Fruit fly (Drosophila melanogaster) whole organism: ENCODE results near the gene CG14442.

Experiments
- pan ChIP-seq: fragments of >200 bp; optimal IDR thresholded peaks from 2 replicates; lab custom pipeline; 2017
- psq ChIP-seq: fragments of >200 bp; optimal IDR thresholded peaks from 2 replicates; lab custom pipeline; 2017
- usp ChIP-seq: fragments of >200 bp; optimal IDR thresholded peaks from 2 replicates; lab custom pipeline; 2017; ENCODE audit warnings: missing biosample characterization, missing genetic modification characterization, mixed read lengths

DNA sequence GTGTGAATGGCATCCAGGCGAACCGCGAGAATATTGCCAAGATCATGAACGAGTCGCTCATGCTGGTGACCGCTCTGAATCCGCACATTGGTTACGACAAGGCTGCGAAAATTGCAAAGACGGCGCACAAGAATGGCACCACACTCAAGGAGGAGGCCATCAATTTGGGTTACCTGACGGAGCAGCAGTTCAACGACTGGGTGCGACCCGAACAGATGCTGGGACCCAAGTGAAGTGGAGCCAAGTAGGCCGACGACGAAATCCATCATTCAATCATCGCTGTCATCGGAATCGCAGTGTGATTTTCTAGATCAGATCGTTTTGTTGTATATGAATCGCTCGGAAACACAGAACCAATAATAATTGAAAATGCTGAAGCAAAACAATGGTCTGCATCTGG, 13.3 kb downstream of the CG14442 start, which contains the start of gene Fum2:
- TF ChIP-seq psq (lab: Kevin White, UChicago) (no peak), usp (GFP tag; lab: Kevin White, UChicago) (no peak), pan (no peak)
